Fruit fly (Drosophila melanogaster) whole organism, embryonic: ENCODE results near the gene CG13675.
A peak's percentile ranks its signal among the peaks of the same experiment; 100 is the strongest.

Experiments
- Asciz ChIP-seq: fragments of 200-800 bp; sonication (Bioruptor generic); optimal IDR thresholded peaks from 2 replicates; lab custom pipeline; 2017; ENCODE audit warnings: missing biosample characterization, mild to moderate bottlenecking, missing genetic modification characterization, missing genetic modification reagents
- B-H2 ChIP-seq: fragments of 200-800 bp; sonication (Bioruptor generic); optimal IDR thresholded peaks from 2 replicates; lab custom pipeline; 2018; ENCODE audit warnings: missing biosample characterization, mild to moderate bottlenecking, missing genetic modification characterization
- CG11504 ChIP-seq: fragments of 200-800 bp; sonication (Bioruptor generic); optimal IDR thresholded peaks from 3 replicates; lab custom pipeline; 2019; ENCODE audit warnings: missing biosample characterization, mild to moderate bottlenecking, missing genetic modification characterization, moderate library complexity
- CG12071 ChIP-seq: fragments of 200-800 bp; sonication (Bioruptor generic); optimal IDR thresholded peaks from 3 replicates; lab custom pipeline; 2018; ENCODE audit warnings: missing biosample characterization, mild to moderate bottlenecking, missing genetic modification characterization
- CG12104 ChIP-seq: fragments of 200-800 bp; sonication (Bioruptor generic); optimal IDR thresholded peaks from 3 replicates; lab custom pipeline; 2016; ENCODE audit warnings: missing biosample characterization, missing genetic modification characterization
- CG12744 ChIP-seq: fragments of 200-800 bp; sonication (Bioruptor generic); optimal IDR thresholded peaks from 2 replicates; lab custom pipeline; 2016; ENCODE audit warnings: missing biosample characterization, missing genetic modification characterization
- CG12769 ChIP-seq: fragments of 200-800 bp; sonication (Bioruptor generic); optimal IDR thresholded peaks from 2 replicates; lab custom pipeline; 2019; ENCODE audit warnings: missing biosample characterization, mild to moderate bottlenecking, missing genetic modification characterization, moderate library complexity
- CG13894 ChIP-seq: fragments of 200-800 bp; sonication (Bioruptor generic); optimal IDR thresholded peaks from 3 replicates; lab custom pipeline; 2018; ENCODE audit warnings: missing biosample characterization, mild to moderate bottlenecking, missing genetic modification characterization, moderate library complexity
- CG1792 ChIP-seq: fragments of 200-800 bp; sonication (Bioruptor generic); optimal IDR thresholded peaks from 2 replicates; lab custom pipeline; 2016; ENCODE audit warnings: missing biosample characterization, missing genetic modification characterization
- CG18476 ChIP-seq: fragments of 200-800 bp; sonication (Bioruptor generic); optimal IDR thresholded peaks from 2 replicates; lab custom pipeline; 2016; ENCODE audit warnings: missing biosample characterization, mild to moderate bottlenecking, missing genetic modification characterization
- CG2712 ChIP-seq: fragments of 200-800 bp; optimal IDR thresholded peaks from 3 replicates; lab custom pipeline; 2019; ENCODE audit warnings: missing biosample characterization, mild to moderate bottlenecking, missing genetic modification characterization, moderate library complexity
- CG4328 ChIP-seq: fragments of 200-800 bp; sonication (Bioruptor generic); optimal IDR thresholded peaks from 3 replicates; lab custom pipeline; 2017; ENCODE audit warnings: missing biosample characterization, missing genetic modification reagents, missing genetic modification characterization
- CG43689 ChIP-seq: fragments of 200-800 bp; sonication (Bioruptor generic); IDR thresholded peaks from 2 replicates; pipeline ENCODE4 v1.3.6; 2022; ENCODE audit warnings: missing biosample characterization, missing genetic modification characterization
- CG6813 ChIP-seq: fragments of 200-800 bp; sonication (Bioruptor generic); optimal IDR thresholded peaks from 2 replicates; lab custom pipeline; 2017; ENCODE audit warnings: missing biosample characterization, missing genetic modification characterization, mild to moderate bottlenecking, moderate library complexity, missing genetic modification reagents
- CG7556 ChIP-seq: fragments of 200-800 bp; sonication (Bioruptor generic); optimal IDR thresholded peaks from 2 replicates; lab custom pipeline; 2017; ENCODE audit warnings: missing biosample characterization, mild to moderate bottlenecking, missing genetic modification characterization
- CG8089 ChIP-seq: fragments of 200-800 bp; sonication (Bioruptor generic); optimal IDR thresholded peaks from 3 replicates; lab custom pipeline; 2016; ENCODE audit warnings: missing biosample characterization, missing genetic modification characterization
- CG9437 ChIP-seq: fragments of 200-800 bp; sonication (Bioruptor generic); optimal IDR thresholded peaks from 2 replicates; lab custom pipeline; 2018; ENCODE audit warnings: missing biosample characterization, mild to moderate bottlenecking, missing genetic modification characterization
- CTCF ChIP-seq: fragments of 200-800 bp; sonication (Bioruptor generic); optimal IDR thresholded peaks from 2 replicates; lab custom pipeline; 2017; ENCODE audit warnings: missing biosample characterization, mild to moderate bottlenecking, missing genetic modification characterization, moderate library complexity
- Camta ChIP-seq: fragments of 200-800 bp; sonication (Bioruptor generic); optimal IDR thresholded peaks from 2 replicates; lab custom pipeline; 2016; ENCODE audit warnings: missing biosample characterization, missing genetic modification characterization
- D19B ChIP-seq: fragments of 200-800 bp; sonication (Bioruptor generic); optimal IDR thresholded peaks from 2 replicates; lab custom pipeline; 2017; ENCODE audit warnings: missing biosample characterization, mild to moderate bottlenecking, missing genetic modification characterization
- Elba2 ChIP-seq: fragments of 200-800 bp; sonication (Bioruptor generic); optimal IDR thresholded peaks from 3 replicates; lab custom pipeline; 2016; ENCODE audit warnings: missing biosample characterization, missing genetic modification characterization
- Hand ChIP-seq: fragments of 200-800 bp; sonication (Bioruptor generic); optimal IDR thresholded peaks from 2 replicates; lab custom pipeline; 2017; ENCODE audit warnings: mild to moderate bottlenecking, missing biosample characterization, missing genetic modification reagents, missing genetic modification characterization
- Ravus ChIP-seq: fragments of 200-800 bp; sonication (Bioruptor generic); IDR thresholded peaks from 2 replicates; pipeline ENCODE4 v1.3.6; 2022; ENCODE audit warnings: missing biosample characterization, missing genetic modification characterization
- Rx ChIP-seq: fragments of 200-800 bp; sonication (Bioruptor generic); IDR thresholded peaks from 2 replicates; pipeline ENCODE4 v1.3.6; 2022; ENCODE audit warnings: missing biosample characterization, missing genetic modification characterization
- Sry-β ChIP-seq: fragments of 200-800 bp; sonication (Bioruptor generic); optimal IDR thresholded peaks from 2 replicates; lab custom pipeline; 2018; ENCODE audit warnings: missing biosample characterization, mild to moderate bottlenecking, missing genetic modification characterization, moderate library complexity
- ap ChIP-seq: fragments of 200-800 bp; sonication (Bioruptor generic); IDR thresholded peaks from 2 replicates; pipeline ENCODE4 v1.3.6; 2022; ENCODE audit warnings: missing biosample characterization, missing genetic modification characterization
- ato ChIP-seq: fragments of 200-800 bp; sonication (Bioruptor generic); IDR thresholded peaks from 2 replicates; pipeline ENCODE4 v1.3.6; 2022; ENCODE audit warnings: missing biosample characterization, missing genetic modification characterization; ENCODE audit not compliant: partially characterized antibody
- bsh ChIP-seq, 2 experiments: fragments of 200-800 bp; sonication (Bioruptor generic); optimal IDR thresholded peaks; 2 replicates each; lab custom pipeline; 2017 to 2018; ENCODE audit warnings: mild to moderate bottlenecking in 2 of 2, missing biosample characterization in 2 of 2, missing genetic modification characterization in 2 of 2, moderate library complexity in 1 of 2
- cas ChIP-seq: fragments of 200-800 bp; sonication (Bioruptor generic); IDR thresholded peaks from 2 replicates; pipeline ENCODE4 v1.3.6; 2022; ENCODE audit warnings: missing biosample characterization, missing genetic modification characterization
- crc ChIP-seq: fragments of 200-800 bp; sonication (Bioruptor generic); optimal IDR thresholded peaks from 2 replicates; lab custom pipeline; 2016; ENCODE audit warnings: missing biosample characterization, missing genetic modification characterization
- crp ChIP-seq, 2 experiments: fragments of 200-800 bp; sonication (Bioruptor generic); optimal IDR thresholded peaks; 2 replicates in 1 of 2; 3 replicates in 1 of 2; lab custom pipeline; 2017; ENCODE audit warnings: missing biosample characterization in 2 of 2, missing genetic modification characterization in 2 of 2, mild to moderate bottlenecking in 1 of 2, moderate library complexity in 1 of 2
- da ChIP-seq: fragments of 200-800 bp; sonication (Bioruptor generic); optimal IDR thresholded peaks from 2 replicates; lab custom pipeline; 2016; ENCODE audit warnings: missing biosample characterization, missing genetic modification characterization
- dan ChIP-seq: fragments of 200-800 bp; sonication (Bioruptor generic); IDR thresholded peaks from 2 replicates; pipeline ENCODE4 v1.3.6; 2022; ENCODE audit warnings: missing biosample characterization, missing genetic modification characterization
- dimm ChIP-seq: fragments of 200-800 bp; sonication (Bioruptor generic); IDR thresholded peaks from 2 replicates; pipeline ENCODE4 v1.3.6; 2022; ENCODE audit warnings: missing biosample characterization, missing genetic modification characterization
- ems ChIP-seq: fragments of 200-800 bp; sonication (Bioruptor generic); optimal IDR thresholded peaks from 3 replicates; lab custom pipeline; 2016; ENCODE audit warnings: missing biosample characterization, missing genetic modification characterization
- gem ChIP-seq: fragments of 200-800 bp; sonication (Bioruptor generic); optimal IDR thresholded peaks from 2 replicates; lab custom pipeline; 2019; ENCODE audit warnings: missing biosample characterization, mild to moderate bottlenecking, missing genetic modification characterization, moderate library complexity
- grn ChIP-seq: fragments of 200-800 bp; sonication (Bioruptor generic); optimal IDR thresholded peaks from 3 replicates; lab custom pipeline; 2017; ENCODE audit warnings: missing biosample characterization, missing genetic modification characterization
- lilli ChIP-seq: fragments of 200-800 bp; sonication (Bioruptor generic); optimal IDR thresholded peaks from 3 replicates; lab custom pipeline; 2016; ENCODE audit warnings: missing biosample characterization, missing genetic modification characterization
- nerfin-2 ChIP-seq: fragments of 200-800 bp; sonication (Bioruptor generic); IDR thresholded peaks from 2 replicates; pipeline ENCODE4 v1.3.6; 2022; ENCODE audit warnings: missing biosample characterization, missing genetic modification characterization; ENCODE audit not compliant: partially characterized antibody
- nmo ChIP-seq: fragments of 200-800 bp; sonication (Bioruptor generic); optimal IDR thresholded peaks from 2 replicates; lab custom pipeline; 2018; ENCODE audit warnings: missing biosample characterization, mild to moderate bottlenecking, missing genetic modification characterization, moderate library complexity
- prd ChIP-seq, 3 experiments: fragments of >200 bp in 2 of 3; fragments of 200-800 bp in 1 of 3; sonication (Bioruptor generic) in 1 of 3; optimal IDR thresholded peaks in 2 of 3; IDR thresholded peaks in 1 of 3; 2 replicates in 2 of 3; 3 replicates in 1 of 3; pipeline versions ENCODE4 v1.3.6 to Lab custom; 2017 to 2022; ENCODE audit warnings: missing biosample characterization in 1 of 3, missing genetic modification characterization in 1 of 3
- pros ChIP-seq: fragments of 200-800 bp; sonication (Bioruptor generic); optimal IDR thresholded peaks from 3 replicates; lab custom pipeline; 2019; ENCODE audit warnings: missing biosample characterization, mild to moderate bottlenecking, missing genetic modification characterization, moderate library complexity
- sens-2 ChIP-seq: fragments of 200-800 bp; sonication (Bioruptor generic); IDR thresholded peaks from 2 replicates; pipeline ENCODE4 v1.3.6; 2022; ENCODE audit warnings: missing biosample characterization, missing genetic modification characterization
- shn ChIP-seq: fragments of 200-800 bp; sonication (Bioruptor generic); optimal IDR thresholded peaks from 3 replicates; lab custom pipeline; 2016; ENCODE audit warnings: missing biosample characterization, missing genetic modification characterization
- sna ChIP-seq: fragments of 200-800 bp; sonication (Bioruptor generic); IDR thresholded peaks from 2 replicates; pipeline ENCODE4 v1.3.6; 2022; ENCODE audit warnings: missing biosample characterization, missing genetic modification characterization; ENCODE audit not compliant: partially characterized antibody
- ssp ChIP-seq: fragments of 200-800 bp; sonication (Bioruptor generic); IDR thresholded peaks from 2 replicates; pipeline ENCODE4 v1.3.6; 2022; ENCODE audit warnings: missing biosample characterization, missing genetic modification characterization
- tll ChIP-seq, 2 experiments: fragments of 200-800 bp in 1 of 2; fragments of >200 bp in 1 of 2; sonication (Bioruptor generic) in 1 of 2; optimal IDR thresholded peaks; 2 replicates each; lab custom pipeline; 2017 to 2019; ENCODE audit warnings: missing biosample characterization in 2 of 2, missing genetic modification characterization in 2 of 2, mild to moderate bottlenecking in 1 of 2, moderate library complexity in 1 of 2
- vnd ChIP-seq: fragments of 200-800 bp; sonication (Bioruptor generic); IDR thresholded peaks from 3 replicates; pipeline ENCODE4 v1.3.6; 2022; ENCODE audit warnings: missing biosample characterization, missing genetic modification characterization; ENCODE audit not compliant: partially characterized antibody

Gene CG13675

DNA sequence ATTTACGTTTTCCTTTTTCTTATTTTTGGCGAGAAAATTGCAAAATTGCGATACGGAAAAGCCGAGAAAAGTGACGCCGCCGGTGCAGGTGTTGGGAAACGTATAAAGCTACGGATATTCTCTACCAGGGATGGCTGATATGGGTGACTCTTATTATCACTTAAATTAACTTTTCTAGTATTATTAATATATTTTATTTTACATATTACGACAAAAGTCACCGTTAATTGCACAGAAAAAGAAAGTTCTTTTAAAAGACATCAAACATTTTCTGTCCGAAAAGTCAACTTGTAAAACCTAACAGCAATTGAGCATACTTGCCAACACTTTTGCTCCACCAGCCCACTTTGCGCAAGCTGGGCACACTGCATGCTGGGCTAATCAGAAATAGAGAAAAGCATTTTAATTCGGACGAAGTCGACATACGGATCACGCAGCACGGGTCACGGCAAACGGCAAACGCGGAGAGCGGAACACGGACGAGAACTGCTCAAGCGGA, 37.6 kb downstream of the CG13675 start, which contains the start of the genes Cds and Uba2 (continued):
- TF ChIP-seq Sry-β (GFP tag; lab: Kevin White, UChicago) (peak; percentile 75), CG18476 (GFP tag; lab: Kevin White, UChicago) (peak; percentile 86), D19B (peak; percentile 85), nerfin-2 (GFP tag; lab: Robert Waterston, UW) (no peak), CG6813 (GFP tag; lab: Kevin White, UChicago) (peak; percentile 88), Elba2 (peak; percentile 85), Camta (peak; percentile 64), CG9437 (GFP tag; lab: Kevin White, UChicago) (peak; percentile 81), cas (GFP tag; lab: Robert Waterston, UW) (peak; percentile 83), CG12744 (GFP tag; lab: Kevin White, UChicago) (peak; percentile 51), lilli (GFP tag; lab: Kevin White, UChicago) (peak; percentile 94), ems (peak; percentile 84), da (GFP tag; lab: Kevin White, UChicago) (no peak), crc (peak; percentile 32), pros (GFP tag; lab: Kevin White, UChicago) (no peak), Rx (GFP tag; lab: Robert Waterston, UW) (peak; percentile 87), CG4328 (GFP tag; lab: Kevin White, UChicago) (peak; percentile 93), CG1792 (peak; percentile 60), nmo (GFP tag; lab: Kevin White, UChicago) (peak; percentile 94), ap (GFP tag; lab: Robert Waterston, UW) (peak; percentile 77), CG2712 (peak; percentile 94), tll (GFP tag; optimal IDR thresholded peaks at IDR 0.05; lab: Kevin White, UChicago) (peak in 1 of 2 experiments; percentile 92), CG7556 (GFP tag; lab: Kevin White, UChicago) (peak; percentile 89), grn (no peak), ssp (GFP tag; lab: Robert Waterston, UW) (peak; percentile 84), Hand (peak; percentile 86), shn (GFP tag; lab: Kevin White, UChicago) (peak; percentile 75), sens-2 (GFP tag; lab: Robert Waterston, UW) (peak; percentile 59; the same call in 1 of the 2 replicates), prd (optimal IDR thresholded peaks at IDR 0.05; lab: Kevin White, UChicago) (no peak), prd (GFP tag; IDR thresholded peaks at IDR 0.05; lab: Robert Waterston, UW) (peak; percentile 93), dan (GFP tag; lab: Robert Waterston, UW) (peak; percentile 54; the same call in 1 of the 2 replicates), dimm (peak; percentile 63), CTCF (GFP tag; lab: Kevin White, UChicago) (peak; percentile 30), Ravus (GFP tag; lab: Robert Waterston, UW) (peak; percentile 66), vnd (GFP tag; lab: Robert Waterston, UW) (no peak), CG12769 (no peak), CG12071 (GFP tag; lab: Kevin White, UChicago) (no peak), CG11504 (tag; lab: Kevin White, UChicago) (no peak), CG8089 (peak; percentile 45), ato (peak; percentile 31; the same call in 1 of the 2 replicates), bsh (GFP tag; optimal IDR thresholded peaks at IDR 0.05; lab: Kevin White, UChicago) (peak in 1 of 2 experiments; percentile 91), CG12104 (GFP tag; lab: Kevin White, UChicago) (peak; percentile 91), B-H2 (peak; percentile 95), crp (GFP tag; optimal IDR thresholded peaks at IDR 0.05; lab: Kevin White, UChicago) (peak in 1 of 2 experiments; percentile 63), Asciz (GFP tag; lab: Kevin White, UChicago) (peak; percentile 85), gem (tag; lab: Kevin White, UChicago) (peak; percentile 96), sna (GFP tag; lab: Robert Waterston, UW) (no peak), CG13894 (tag; lab: Kevin White, UChicago) (peak; percentile 95), CG43689 (GFP tag; lab: Robert Waterston, UW) (0 out of 2 replicates have a peak, but pooled peaks have one; percentile 38)
